Worm (Caenorhabditis elegans) whole organism, early embryonic: ENCODE measurements around the gene C06B3.1.

Experiments used
- B0310.2 ChIP-seq: sonication (generic microtip); optimal IDR thresholded peaks from 2 replicates; lab custom pipeline; 2016; ENCODE audit warnings: mild to moderate bottlenecking, missing genetic modification characterization, missing compliant biosample characterization
- F13C5.2 ChIP-seq: sonication (generic microtip); optimal IDR thresholded peaks from 2 replicates; lab custom pipeline; 2017; ENCODE audit warnings: mild to moderate bottlenecking, missing genetic modification characterization, inconsistent platforms, missing compliant biosample characterization
- aly-1 ChIP-seq: sonication (generic microtip); optimal IDR thresholded peaks from 2 replicates; lab custom pipeline; 2016; ENCODE audit warnings: missing genetic modification characterization, missing compliant biosample characterization
- ama-1 ChIP-seq: fragments of 150-350 bp; optimal IDR thresholded peaks from 2 replicates; lab custom pipeline; 2014
- ceh-13 ChIP-seq: fragments of 200-800 bp; sonication (Bioruptor generic); optimal IDR thresholded peaks from 2 replicates; lab custom pipeline; 2018; ENCODE audit warnings: mild to moderate bottlenecking, missing genetic modification characterization, missing compliant biosample characterization
- ceh-36 ChIP-seq: sonication (generic microtip); optimal IDR thresholded peaks from 2 replicates; lab custom pipeline; 2016; ENCODE audit warnings: missing genetic modification characterization, inconsistent platforms, missing compliant biosample characterization
- ets-7 ChIP-seq: sonication (generic microtip); optimal IDR thresholded peaks from 2 replicates; lab custom pipeline; 2016; ENCODE audit warnings: missing genotype, missing genetic modification characterization, missing compliant biosample characterization
- flt-1 ChIP-seq: fragments of 200-800 bp; sonication (Bioruptor generic); IDR thresholded peaks from 2 replicates; pipeline ENCODE4 v1.3.6; 2022; ENCODE audit warnings: missing genetic modification characterization, missing compliant biosample characterization
- hmbx-1 ChIP-seq: sonication (generic microtip); optimal IDR thresholded peaks from 2 replicates; lab custom pipeline; 2016; ENCODE audit warnings: mild to moderate bottlenecking, missing genetic modification characterization, missing compliant biosample characterization
- hmg-4 ChIP-seq: fragments of 200-800 bp; sonication (Bioruptor generic); optimal IDR thresholded peaks from 2 replicates; lab custom pipeline; 2018; ENCODE audit warnings: mild to moderate bottlenecking, missing genetic modification characterization, missing compliant biosample characterization
- hnd-1 ChIP-seq: sonication (generic microtip); optimal IDR thresholded peaks from 2 replicates; lab custom pipeline; 2016; ENCODE audit warnings: missing genetic modification characterization, missing compliant biosample characterization
- pes-1 ChIP-seq: fragments of 200-800 bp; sonication (Bioruptor generic); IDR thresholded peaks from 2 replicates; pipeline ENCODE4 v1.3.6; 2022; ENCODE audit warnings: missing genetic modification reagents, missing genetic modification characterization, missing compliant biosample characterization
- scrt-1 ChIP-seq: fragments of 200-800 bp; sonication (Bioruptor generic); IDR thresholded peaks from 2 replicates; pipeline ENCODE4 v1.3.6; 2022; ENCODE audit warnings: missing genetic modification characterization, missing compliant biosample characterization
- sea-1 ChIP-seq: fragments of 200-800 bp; sonication (Bioruptor generic); conservative IDR thresholded peaks from 2 replicates; pipeline ENCODE4 v1.3.6; 2022; ENCODE audit warnings: missing genetic modification characterization, missing compliant biosample characterization
- tbx-11 ChIP-seq: fragments of 200-800 bp; sonication (Bioruptor generic); IDR thresholded peaks from 2 replicates; pipeline ENCODE4 v1.3.6; 2022; ENCODE audit warnings: missing genetic modification characterization, missing compliant biosample characterization
- tbx-37 ChIP-seq: fragments of 200-800 bp; sonication (Bioruptor generic); conservative IDR thresholded peaks from 2 replicates; pipeline ENCODE4 v1.3.6; 2022; ENCODE audit warnings: missing genetic modification reagents, missing genetic modification characterization, missing compliant biosample characterization
- tra-4 ChIP-seq: sonication (generic microtip); optimal IDR thresholded peaks from 2 replicates; lab custom pipeline; 2017; ENCODE audit warnings: missing genetic modification characterization, missing compliant biosample characterization

C06B3.1 gene

ce11 chrV:13908120-13908915, 5.7 kb downstream of the C06B3.1 start:
- TF ChIP-seq tra-4 (tag; lab: Kevin White, UChicago) (no peak), ets-7 (tag; lab: Kevin White, UChicago) (no peak)

DNA sequence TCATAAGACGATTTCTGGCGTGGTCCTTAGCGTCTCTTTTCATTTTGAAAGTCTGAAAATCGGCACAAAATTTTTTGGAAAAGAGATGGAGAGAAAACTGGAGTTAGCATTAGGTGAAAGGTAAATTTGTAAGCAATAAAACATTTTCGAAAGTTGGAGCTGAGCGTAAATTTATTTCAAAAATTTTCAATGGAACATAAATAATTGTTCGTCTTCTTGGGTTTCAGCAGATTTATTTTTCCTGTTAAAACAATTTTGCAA, 6.3 kb downstream of the C06B3.1 start, which contains the start of gene C06B3.6:
Gene C06B3.6, minus strand, starts transcription at position 52 of the 261 bp plus-strand sequence.
- no peak for TF ChIP-seq B0310.2
- TF ChIP-seq aly-1 (tag; lab: Kevin White, UChicago) = no peak
- TF ChIP-seq tbx-37 = no peak
- TF ChIP-seq ets-7 (tag; lab: Kevin White, UChicago) = no peak

DNA sequence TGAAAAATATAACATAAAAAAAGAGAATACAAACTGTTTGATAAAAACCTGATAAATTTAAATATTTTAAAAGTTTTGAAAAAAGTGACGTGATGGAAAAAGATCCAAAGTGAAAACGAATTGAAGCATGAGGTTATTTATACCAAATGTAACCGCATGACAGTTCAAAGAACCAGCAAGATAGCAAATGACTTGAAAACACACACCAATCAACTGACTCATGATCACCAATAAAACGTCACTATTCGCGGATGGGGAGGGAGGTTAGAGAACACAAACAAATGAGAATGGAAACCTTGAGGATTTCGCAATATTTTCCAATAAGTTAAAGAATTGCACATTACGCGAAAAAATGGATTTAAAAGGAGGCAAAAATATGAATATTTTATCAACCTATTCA, 6.8 kb downstream of the C06B3.1 start, which contains the start of gene C06B3.7:
Gene C06B3.7, plus strand, starts transcription at position 287 of the 400 bp plus-strand sequence.
- TF ChIP-seq pes-1 (GFP tag; lab: Robert Waterston, UW) (no peak), aly-1 (tag; lab: Kevin White, UChicago) (no peak)

DNA sequence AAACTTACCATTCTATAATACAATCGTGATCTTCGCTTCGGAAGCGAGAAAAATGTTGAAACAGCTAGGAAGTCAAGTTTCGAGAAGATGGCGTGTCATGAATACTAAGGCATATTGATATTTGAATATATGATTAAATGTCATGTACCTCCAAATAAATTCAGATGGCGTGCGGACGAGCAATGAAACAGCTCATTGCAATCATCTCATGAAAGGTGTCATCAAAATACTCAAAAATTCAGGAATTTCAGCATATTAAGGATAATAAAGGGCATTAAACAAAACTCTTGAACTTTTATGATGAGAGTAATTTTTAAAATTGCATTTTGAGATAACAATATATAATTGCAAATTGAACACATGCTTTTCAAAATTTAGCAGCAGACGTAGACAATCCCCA, 12.8 kb downstream of the C06B3.1 start, which contains the start of gene gcy-32:
Gene gcy-32, minus strand, starts transcription at position 101 of the 400 bp plus-strand sequence.
- TF ChIP-seq ama-1 (no peak), tra-4 (tag; lab: Kevin White, UChicago) (no peak), tbx-37 (no peak), hmbx-1 (no peak)

- TF ChIP-seq aly-1 (tag; lab: Kevin White, UChicago) (no peak), B0310.2 (no peak), tbx-11 (GFP tag; lab: Robert Waterston, UW) (no peak), pes-1 (GFP tag; lab: Robert Waterston, UW) (no peak), tra-4 (tag; lab: Kevin White, UChicago) (no peak), hnd-1 (no peak), flt-1 (GFP tag; lab: Robert Waterston, UW) (no peak), tbx-37 (no peak), ama-1 (no peak), hmbx-1 (no peak), ets-7 (tag; lab: Kevin White, UChicago) (no peak), hmg-4 (GFP tag; lab: Kevin White, UChicago) (no peak), scrt-1 (GFP tag; lab: Robert Waterston, UW) (no peak), sea-1 (GFP tag; lab: Robert Waterston, UW) (no peak)
Measured at ce11 chrV:13916196-13916595, 13.6 kb downstream of the C06B3.1 start, which contains the start of gene str-252. str-252 (plus strand) TSS chrV:13916496.

DNA sequence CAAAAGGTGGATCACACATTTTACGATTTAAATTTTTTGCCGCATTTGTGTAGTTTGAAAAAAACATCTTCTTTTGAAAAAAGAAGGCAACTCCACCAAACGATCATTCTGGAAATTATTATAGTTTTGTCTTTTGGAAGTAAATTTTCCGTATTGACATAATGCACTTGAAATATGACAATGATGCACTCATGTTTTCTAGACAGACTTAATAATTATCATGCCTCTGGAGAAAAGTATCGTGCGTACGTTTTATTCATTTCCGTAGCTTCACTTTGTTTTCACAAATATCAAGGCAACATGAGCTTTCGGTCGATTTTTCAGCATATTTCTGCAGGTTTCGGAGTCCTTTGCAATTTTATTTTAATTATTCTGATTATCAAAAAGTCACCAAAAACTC, 15.7 kb downstream of the C06B3.1 start, which contains the start of gene str-250:
Gene str-250, plus strand, starts transcription at position 301 of the 400 bp plus-strand sequence.
- TF ChIP-seq ets-7 (tag; lab: Kevin White, UChicago) (no peak), pes-1 (GFP tag; lab: Robert Waterston, UW) (no peak), aly-1 (tag; lab: Kevin White, UChicago) (no peak), ama-1 (no peak), B0310.2 (no peak), tbx-11 (GFP tag; lab: Robert Waterston, UW) (no peak), F13C5.2 (tag; lab: Kevin White, UChicago) (no peak), hmg-4 (GFP tag; lab: Kevin White, UChicago) (no peak)

DNA sequence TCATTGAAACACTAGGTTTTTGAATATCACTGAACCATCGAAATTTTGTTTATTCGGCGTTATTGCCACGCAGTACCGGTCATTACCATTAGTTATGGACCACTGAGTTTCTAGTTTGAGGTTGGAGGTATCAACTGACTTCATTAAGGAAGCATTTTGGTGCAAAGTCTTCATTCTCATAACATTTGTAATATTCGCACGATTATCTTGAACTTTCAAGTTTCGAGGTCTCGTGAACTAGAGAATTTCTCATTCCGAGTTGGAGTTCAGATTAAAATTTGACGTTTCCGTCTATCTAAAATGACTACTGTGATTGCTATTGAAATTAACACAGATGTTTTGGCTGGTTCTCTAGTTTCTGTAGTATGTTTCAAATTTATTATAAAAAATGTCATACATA, 18.1 kb downstream of the C06B3.1 start, which contains the start of gene srx-42:
Gene srx-42, plus strand, starts transcription at position 301 of the 400 bp plus-strand sequence.
- TF ChIP-seq ama-1 (no peak), tbx-11 (GFP tag; lab: Robert Waterston, UW) (no peak), hmg-4 (GFP tag; lab: Kevin White, UChicago) (no peak), pes-1 (GFP tag; lab: Robert Waterston, UW) (no peak), sea-1 (GFP tag; lab: Robert Waterston, UW) (no peak), hmbx-1 (no peak), tbx-37 (no peak), scrt-1 (GFP tag; lab: Robert Waterston, UW) (no peak), B0310.2 (no peak), ets-7 (tag; lab: Kevin White, UChicago) (no peak), hnd-1 (no peak), flt-1 (GFP tag; lab: Robert Waterston, UW) (no peak), tra-4 (tag; lab: Kevin White, UChicago) (no peak), aly-1 (tag; lab: Kevin White, UChicago) (no peak)

ce11 chrV:13923851-13924250, 21.3 kb downstream of the C06B3.1 start, which contains the start of gene srxa-11:
srxa-11 (plus strand) TSS chrV:13924151.
- TF ChIP-seq pes-1 (GFP tag; lab: Robert Waterston, UW) (no peak), flt-1 (GFP tag; lab: Robert Waterston, UW) (no peak), B0310.2 (no peak), hmbx-1 (no peak), scrt-1 (GFP tag; lab: Robert Waterston, UW) (no peak), tbx-11 (GFP tag; lab: Robert Waterston, UW) (no peak), hnd-1 (no peak), sea-1 (GFP tag; lab: Robert Waterston, UW) (no peak), hmg-4 (GFP tag; lab: Kevin White, UChicago) (no peak), ama-1 (no peak), ets-7 (tag; lab: Kevin White, UChicago) (no peak), ceh-36 (tag; lab: Kevin White, UChicago) (no peak), aly-1 (tag; lab: Kevin White, UChicago) (no peak), ceh-13 (no peak), tbx-37 (no peak), tra-4 (tag; lab: Kevin White, UChicago) (no peak), F13C5.2 (tag; lab: Kevin White, UChicago) (no peak)
